Worm (Caenorhabditis elegans): ENCODE results near the gene C28H8.2.

C28H8.2 gene

ce11 chrIII:5892909-5893308, 27.2 kb upstream of the C28H8.2 start:
- TF ChIP-seq klf-2 (GFP tag; conservative IDR thresholded peaks at IDR 0.05) (no peak), cog-1 (tag; optimal IDR thresholded peaks at IDR 0.05) (no peak), ref-1 (GFP tag; conservative IDR thresholded peaks at IDR 0.05) (no peak), flt-1 (GFP tag; IDR thresholded peaks at IDR 0.05) (no peak), tab-1 (GFP tag; IDR thresholded peaks at IDR 0.05) (no peak), ztf-29 (GFP tag; IDR thresholded peaks at IDR 0.05) (no peak), ztf-23 (GFP tag; IDR thresholded peaks at IDR 0.05) (no peak), T22C8.4 (GFP tag; IDR thresholded peaks at IDR 0.05) (no peak), med-1 (GFP tag; optimal IDR thresholded peaks at IDR 0.05; ENCODE audit: insufficient read depth) (no peak)

DNA sequence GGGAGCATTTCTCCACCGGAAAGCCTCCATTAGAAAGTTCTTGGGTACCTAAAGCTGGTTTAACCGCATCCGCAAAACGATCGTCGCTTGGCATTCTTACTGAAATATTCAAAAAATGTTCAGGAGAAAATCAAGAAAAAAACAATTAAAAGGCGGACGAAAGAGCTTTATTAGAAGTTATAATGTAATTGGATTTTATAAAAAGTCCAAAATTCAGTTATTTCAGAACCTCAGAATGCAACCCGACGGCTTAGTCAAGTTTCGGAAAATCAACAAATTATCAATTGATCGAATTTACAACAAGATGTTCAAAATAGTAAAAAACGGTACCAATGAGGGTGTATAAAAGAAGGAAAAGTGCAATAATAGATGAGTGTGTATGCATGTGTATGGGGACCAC, 24.2 kb upstream of the C28H8.2 start, which contains the start of gene pxl-1:
Gene pxl-1 (minus strand): TSS at position 101 of the 400 bp plus-strand sequence.
- TF ChIP-seq cog-1 (tag; optimal IDR thresholded peaks at IDR 0.05) (no peak), ref-1 (GFP tag; conservative IDR thresholded peaks at IDR 0.05) (no peak), flt-1 (GFP tag; IDR thresholded peaks at IDR 0.05) (no peak), tab-1 (GFP tag; IDR thresholded peaks at IDR 0.05) (no peak), ztf-29 (GFP tag; IDR thresholded peaks at IDR 0.05) (no peak)

DNA sequence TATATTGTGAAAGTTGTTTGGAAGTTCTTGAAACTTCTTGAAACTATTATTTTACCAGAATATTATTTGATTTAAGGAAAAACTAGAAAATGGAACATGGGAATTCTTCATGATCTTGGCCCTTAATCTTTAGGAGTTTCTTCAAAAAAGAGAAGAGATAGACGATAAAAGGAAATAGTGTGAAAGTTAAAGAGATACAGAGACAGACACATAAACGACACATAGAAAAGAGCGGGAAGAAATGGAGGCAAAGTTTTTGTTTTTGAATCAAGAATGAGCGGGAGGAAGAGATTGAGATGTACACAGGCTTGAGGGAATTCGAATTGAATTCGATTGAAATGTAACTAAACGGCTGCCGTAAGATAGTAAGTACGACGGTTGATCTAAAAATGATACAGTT, 22.7 kb upstream of the C28H8.2 start:
- TF ChIP-seq tab-1 (GFP tag; IDR thresholded peaks at IDR 0.05) (no peak), ref-1 (GFP tag; conservative IDR thresholded peaks at IDR 0.05) (no peak), med-1 (GFP tag; optimal IDR thresholded peaks at IDR 0.05; ENCODE audit: insufficient read depth) (no peak), ztf-23 (GFP tag; IDR thresholded peaks at IDR 0.05) (no peak), cog-1 (tag; optimal IDR thresholded peaks at IDR 0.05) (no peak), flt-1 (GFP tag; IDR thresholded peaks at IDR 0.05) (no peak), ztf-29 (GFP tag; IDR thresholded peaks at IDR 0.05) (no peak), klf-2 (GFP tag; conservative IDR thresholded peaks at IDR 0.05) (no peak), T22C8.4 (GFP tag; IDR thresholded peaks at IDR 0.05) (no peak)

DNA sequence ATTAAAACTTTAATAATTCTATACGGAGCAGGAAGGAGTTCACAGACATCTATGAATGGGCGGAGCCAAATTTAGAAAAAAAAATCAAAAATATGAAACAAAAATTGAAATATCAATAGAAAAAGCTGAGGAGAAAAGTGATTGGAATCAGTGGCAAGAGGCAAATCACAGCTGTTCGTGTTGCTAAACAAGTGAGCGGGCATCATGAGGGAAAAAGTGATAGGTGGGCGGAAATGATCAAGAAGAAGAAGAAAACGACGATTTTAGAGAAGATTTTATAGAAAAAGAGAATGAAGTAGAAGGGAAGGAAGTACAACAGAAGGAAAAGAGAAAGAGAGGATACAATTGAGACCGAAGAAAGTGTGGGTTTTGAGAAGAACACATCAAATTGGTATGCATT, 21.5 kb upstream of the C28H8.2 start:
- TF ChIP-seq cog-1 (tag; optimal IDR thresholded peaks at IDR 0.05) (no peak), klf-2 (GFP tag; conservative IDR thresholded peaks at IDR 0.05) (no peak), tab-1 (GFP tag; IDR thresholded peaks at IDR 0.05) (no peak), flt-1 (GFP tag; IDR thresholded peaks at IDR 0.05) (no peak), med-1 (GFP tag; optimal IDR thresholded peaks at IDR 0.05; ENCODE audit: insufficient read depth) (no peak), ref-1 (GFP tag; conservative IDR thresholded peaks at IDR 0.05) (no peak), ztf-23 (GFP tag; IDR thresholded peaks at IDR 0.05) (no peak), T22C8.4 (GFP tag; IDR thresholded peaks at IDR 0.05) (no peak), ztf-29 (GFP tag; IDR thresholded peaks at IDR 0.05) (no peak)

DNA sequence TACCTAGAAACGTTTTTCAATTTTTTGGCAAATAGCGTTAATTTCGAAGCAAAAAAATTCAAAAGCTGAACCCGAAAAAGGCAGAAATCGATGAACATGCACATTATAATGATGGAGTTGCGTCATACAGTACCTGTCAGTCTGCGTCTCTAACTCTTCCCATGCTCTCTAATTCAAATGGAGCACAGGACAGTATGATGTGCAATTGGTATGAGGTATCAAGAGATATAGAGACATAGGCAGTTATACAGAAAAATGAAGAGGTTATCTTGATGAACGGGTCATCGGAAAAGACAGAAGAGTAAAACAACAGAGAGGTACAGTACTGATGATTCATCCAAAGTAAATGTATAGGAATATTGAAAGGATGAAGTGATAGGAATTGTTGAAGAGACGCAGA, 19.4 kb upstream of the C28H8.2 start:
- TF ChIP-seq tab-1 (GFP tag; IDR thresholded peaks at IDR 0.05) (no peak), ztf-23 (GFP tag; IDR thresholded peaks at IDR 0.05) (no peak), ztf-29 (GFP tag; IDR thresholded peaks at IDR 0.05) (no peak), ref-1 (GFP tag; conservative IDR thresholded peaks at IDR 0.05) (no peak), flt-1 (GFP tag; IDR thresholded peaks at IDR 0.05) (no peak), cog-1 (tag; optimal IDR thresholded peaks at IDR 0.05) (no peak), T22C8.4 (GFP tag; IDR thresholded peaks at IDR 0.05) (no peak), klf-2 (GFP tag; conservative IDR thresholded peaks at IDR 0.05) (no peak), med-1 (GFP tag; optimal IDR thresholded peaks at IDR 0.05; ENCODE audit: insufficient read depth) (no peak)

DNA sequence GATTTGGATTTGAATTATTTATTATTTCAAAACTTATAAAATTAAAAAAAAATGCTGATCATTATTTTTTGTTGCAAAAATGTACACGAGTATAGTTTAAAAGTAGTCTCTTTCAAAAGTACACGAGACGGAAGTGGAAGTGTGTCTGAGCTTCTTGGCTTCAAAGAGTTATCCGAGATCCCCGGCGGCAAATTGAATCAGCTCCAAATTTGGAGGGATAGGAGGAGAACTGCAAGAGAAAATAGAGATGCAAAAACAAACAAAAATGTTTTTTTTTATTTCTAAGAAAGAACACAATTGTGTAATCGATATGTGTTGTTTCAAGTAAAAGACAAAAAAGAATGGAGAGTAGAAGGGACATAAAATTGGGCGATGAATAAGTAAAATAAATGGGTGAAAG, 17.6 kb upstream of the C28H8.2 start:
- no peak for TF ChIP-seq ztf-29 (GFP tag; IDR thresholded peaks at IDR 0.05)
- no peak for TF ChIP-seq flt-1 (GFP tag; IDR thresholded peaks at IDR 0.05)
- no peak for TF ChIP-seq med-1 (GFP tag; optimal IDR thresholded peaks at IDR 0.05; ENCODE audit: insufficient read depth)
- no peak for TF ChIP-seq tab-1 (GFP tag; IDR thresholded peaks at IDR 0.05)
- no peak for TF ChIP-seq ref-1 (GFP tag; conservative IDR thresholded peaks at IDR 0.05)
- TF ChIP-seq T22C8.4 (GFP tag; IDR thresholded peaks at IDR 0.05): no peak
- TF ChIP-seq cog-1 (tag; optimal IDR thresholded peaks at IDR 0.05): no peak
- TF ChIP-seq klf-2 (GFP tag; conservative IDR thresholded peaks at IDR 0.05): no peak
- TF ChIP-seq ztf-23 (GFP tag; IDR thresholded peaks at IDR 0.05): no peak

DNA sequence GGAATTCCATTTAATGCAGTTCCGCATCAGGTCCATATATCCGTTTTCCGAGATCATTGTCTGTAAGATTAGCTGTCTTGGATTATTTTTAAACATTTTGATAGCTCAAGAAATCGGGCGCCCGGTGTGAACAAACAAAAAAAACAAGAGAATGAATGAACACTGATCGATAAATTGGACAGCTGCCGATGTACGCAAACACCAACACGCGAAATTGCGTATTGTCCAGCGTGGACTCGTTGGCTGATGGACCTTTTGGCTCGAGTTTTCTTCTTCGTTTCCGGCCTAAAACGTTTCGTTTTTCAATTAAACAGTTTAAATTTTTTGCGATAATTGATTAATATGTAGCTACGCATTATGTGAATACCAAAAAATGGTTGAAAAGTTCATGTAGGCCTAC, 14.1 kb upstream of the C28H8.2 start, which contains the start of gene dpff-1:
Gene dpff-1 (minus strand): TSS at position 288 of the 400 bp plus-strand sequence.
- TF ChIP-seq T22C8.4 (GFP tag; IDR thresholded peaks at IDR 0.05) (peak; percentile 80), med-1 (GFP tag; optimal IDR thresholded peaks at IDR 0.05; ENCODE audit: insufficient read depth) (no peak)

DNA sequence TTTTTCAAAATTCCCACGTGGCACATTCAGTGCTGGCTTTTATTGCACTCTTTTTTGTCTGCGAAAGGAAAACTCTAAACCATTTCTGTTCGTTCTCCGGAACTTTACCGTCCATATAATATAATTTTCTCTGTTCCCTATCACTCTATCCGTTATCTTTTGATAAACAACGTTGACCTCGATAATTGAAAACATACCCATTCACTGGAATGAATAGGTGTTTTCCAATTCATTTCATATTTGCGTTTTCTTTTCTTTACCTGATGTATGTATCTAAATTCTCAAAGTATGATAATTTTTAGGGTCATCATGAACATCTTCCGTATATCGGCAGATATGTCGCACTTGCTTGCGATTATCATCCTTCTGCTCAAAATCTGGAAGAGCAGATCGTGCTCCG, 13.4 kb upstream of the C28H8.2 start, which contains the start of gene erd-2.2:
Gene erd-2.2 (plus strand): TSS at position 301 of the 400 bp plus-strand sequence.
- no peak for TF ChIP-seq ztf-23 (GFP tag; IDR thresholded peaks at IDR 0.05)
- TF ChIP-seq ztf-29 (GFP tag; IDR thresholded peaks at IDR 0.05): no peak
- TF ChIP-seq ref-1 (GFP tag; conservative IDR thresholded peaks at IDR 0.05): no peak
- TF ChIP-seq flt-1 (GFP tag; IDR thresholded peaks at IDR 0.05): no peak
- TF ChIP-seq T22C8.4 (GFP tag; IDR thresholded peaks at IDR 0.05): no peak
- TF ChIP-seq med-1 (GFP tag; optimal IDR thresholded peaks at IDR 0.05; ENCODE audit: insufficient read depth): no peak
- no peak for TF ChIP-seq cog-1 (tag; optimal IDR thresholded peaks at IDR 0.05)
- no peak for TF ChIP-seq tab-1 (GFP tag; IDR thresholded peaks at IDR 0.05)
- TF ChIP-seq klf-2 (GFP tag; conservative IDR thresholded peaks at IDR 0.05): no peak

DNA sequence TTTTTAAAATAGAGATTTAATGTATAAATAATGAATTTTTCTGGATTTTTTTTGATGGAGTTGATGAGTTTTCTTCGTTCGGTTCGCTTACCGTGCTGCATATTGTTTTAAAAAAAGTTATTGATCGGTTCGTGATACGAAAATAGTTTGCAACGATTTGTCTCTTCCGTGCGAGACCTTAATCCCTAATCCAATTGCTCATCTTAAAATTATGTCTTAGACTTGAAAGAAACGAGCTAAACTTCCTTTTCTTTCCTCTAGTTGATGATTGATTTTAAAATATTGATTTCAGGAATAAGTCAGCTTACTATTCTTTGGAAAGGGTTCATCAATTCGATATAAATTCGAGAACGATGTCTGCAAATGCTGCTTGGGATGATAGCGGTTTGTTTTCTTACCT, 11.7 kb upstream of the C28H8.2 start, which contains the start of gene C28H8.3:
Gene C28H8.3 (plus strand): TSS at position 293 of the 400 bp plus-strand sequence.
- no peak for TF ChIP-seq klf-2 (GFP tag; conservative IDR thresholded peaks at IDR 0.05)

DNA sequence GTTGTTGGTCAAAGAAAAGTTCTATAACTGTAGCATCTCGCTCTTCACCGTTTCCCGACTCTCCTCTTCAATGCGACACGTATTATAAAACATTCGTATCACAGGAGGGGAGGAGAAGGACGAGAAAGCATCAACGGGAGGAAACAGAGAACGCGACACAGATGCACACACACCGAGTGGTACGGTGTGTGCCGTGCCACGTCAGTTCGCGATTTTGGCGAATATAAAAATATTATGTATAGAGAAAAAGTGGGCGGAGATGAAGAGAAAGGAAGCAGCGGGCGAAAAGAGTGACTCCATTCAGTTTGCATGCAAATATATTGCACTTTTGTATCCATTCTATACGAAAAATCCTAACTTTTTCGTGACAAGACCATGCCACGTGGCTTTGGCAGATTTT, 5.4 kb upstream of the C28H8.2 start:
- TF ChIP-seq tab-1 (GFP tag; IDR thresholded peaks at IDR 0.05) (no peak), med-1 (GFP tag; optimal IDR thresholded peaks at IDR 0.05; ENCODE audit: insufficient read depth) (no peak), flt-1 (GFP tag; IDR thresholded peaks at IDR 0.05) (no peak), ztf-29 (GFP tag; IDR thresholded peaks at IDR 0.05) (no peak), klf-2 (GFP tag; conservative IDR thresholded peaks at IDR 0.05) (no peak), ztf-23 (GFP tag; IDR thresholded peaks at IDR 0.05) (no peak), ref-1 (GFP tag; conservative IDR thresholded peaks at IDR 0.05) (no peak), cog-1 (tag; optimal IDR thresholded peaks at IDR 0.05) (no peak), T22C8.4 (GFP tag; IDR thresholded peaks at IDR 0.05) (no peak)
